Worm (Caenorhabditis elegans) whole organism, late embryonic: ENCODE data around the gene glr-5.

Experiments
- C08G9.2 ChIP-seq: sonication (generic microtip); optimal IDR thresholded peaks from 2 replicates; lab custom pipeline; 2016; ENCODE audit warnings: mild to moderate bottlenecking, missing genetic modification characterization, moderate library complexity, missing compliant biosample characterization
- ama-1 ChIP-seq: fragments of 150-350 bp; optimal IDR thresholded peaks from 2 replicates; lab custom pipeline; 2014
- ceh-9 ChIP-seq: sonication (generic microtip); optimal IDR thresholded peaks from 2 replicates; lab custom pipeline; 2016; ENCODE audit warnings: mild to moderate bottlenecking, missing genetic modification characterization, inconsistent platforms, missing compliant biosample characterization
- hlh-13 ChIP-seq: fragments of 200-800 bp; sonication (Bioruptor generic); optimal IDR thresholded peaks from 2 replicates; lab custom pipeline; 2018; ENCODE audit warnings: mild to moderate bottlenecking, missing genetic modification characterization, missing compliant biosample characterization
- hlh-8 ChIP-seq: sonication (generic microtip); optimal IDR thresholded peaks from 2 replicates; lab custom pipeline; 2016; ENCODE audit warnings: missing genotype, missing genetic modification characterization, missing compliant biosample characterization
- npax-4 ChIP-seq: sonication (generic microtip); optimal IDR thresholded peaks from 2 replicates; lab custom pipeline; 2016; ENCODE audit warnings: missing genetic modification characterization, missing compliant biosample characterization
- pha-2 ChIP-seq: sonication (generic microtip); optimal IDR thresholded peaks from 2 replicates; lab custom pipeline; 2017; ENCODE audit warnings: mild to moderate bottlenecking, missing genetic modification characterization, missing compliant biosample characterization
- pha-4 ChIP-seq: fragments of 150-350 bp; optimal IDR thresholded peaks from 2 replicates; lab custom pipeline; 2018; ENCODE audit warnings: missing biosample characterization, missing genetic modification reagents, missing genetic modification characterization
- pqm-1 ChIP-seq: sonication (generic microtip); optimal IDR thresholded peaks from 2 replicates; lab custom pipeline; 2016; ENCODE audit warnings: missing genetic modification characterization, missing compliant biosample characterization
- sox-4 ChIP-seq: sonication (generic microtip); optimal IDR thresholded peaks from 2 replicates; lab custom pipeline; 2017; ENCODE audit warnings: mild to moderate bottlenecking, missing genetic modification characterization, inconsistent platforms, missing compliant biosample characterization
- unc-42 ChIP-seq: sonication (generic microtip); optimal IDR thresholded peaks from 2 replicates; lab custom pipeline; 2016; ENCODE audit warnings: missing genotype, missing genetic modification characterization, missing compliant biosample characterization
- zip-5 ChIP-seq: sonication (generic microtip); optimal IDR thresholded peaks from 2 replicates; lab custom pipeline; 2016; ENCODE audit warnings: missing genetic modification characterization, missing compliant biosample characterization
- ztf-16 ChIP-seq: sonication (generic microtip); optimal IDR thresholded peaks from 2 replicates; lab custom pipeline; 2017; ENCODE audit warnings: missing genetic modification characterization, missing compliant biosample characterization

DNA sequence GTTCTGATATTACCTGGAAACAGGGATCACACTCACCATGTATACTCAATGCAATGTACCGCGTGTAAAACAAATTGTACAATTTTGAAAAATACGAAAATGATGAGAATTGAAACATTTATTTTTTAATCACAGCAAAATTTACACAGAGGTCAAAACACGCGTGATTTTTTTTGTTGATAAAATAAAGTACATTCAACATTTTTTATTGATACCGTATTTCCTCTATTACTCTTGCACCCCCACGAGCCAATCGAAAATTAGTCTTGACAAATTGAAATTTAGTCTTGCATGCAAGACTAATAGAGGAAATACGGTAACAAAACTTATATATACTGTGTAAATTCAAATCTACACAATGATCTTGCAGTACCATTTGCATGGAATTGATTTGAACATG lies 28.6 kb upstream of the glr-5 start, which contains the start of gene ZC190.8:
- TF ChIP-seq sox-4 (tag; lab: Kevin White, UChicago) = no peak
- no peak for TF ChIP-seq pqm-1 (tag; lab: Kevin White, UChicago)
- TF ChIP-seq ama-1 (lab: Kevin White, UChicago) = no peak
- TF ChIP-seq npax-4 (tag; lab: Kevin White, UChicago) = no peak
- TF ChIP-seq zip-5 (tag; lab: Kevin White, UChicago) = no peak
- no peak for TF ChIP-seq hlh-13 (GFP tag; lab: Kevin White, UChicago)
- TF ChIP-seq pha-4 = no peak
- TF ChIP-seq ceh-9 (tag; lab: Kevin White, UChicago) = no peak
- no peak for TF ChIP-seq ztf-16 (tag; lab: Kevin White, UChicago)
- TF ChIP-seq pha-2 (tag; lab: Kevin White, UChicago) = no peak
- no peak for TF ChIP-seq unc-42 (tag; lab: Kevin White, UChicago)
- no peak for TF ChIP-seq hlh-8 (tag; lab: Kevin White, UChicago)
- no peak for TF ChIP-seq C08G9.2 (tag; lab: Kevin White, UChicago)
